Worm (Caenorhabditis elegans) whole organism, late embryonic: ENCODE data around the gene srlf-36.

Experiments
- fkh-6 ChIP-seq: sonication (generic microtip); optimal IDR thresholded peaks from 2 replicates; lab custom pipeline; 2016; ENCODE audit warnings: missing genetic modification characterization, missing compliant biosample characterization
- nfya-1 ChIP-seq: sonication (generic microtip); optimal IDR thresholded peaks from 2 replicates; lab custom pipeline; 2017; ENCODE audit warnings: missing genetic modification characterization, mild to moderate bottlenecking, missing compliant biosample characterization, antibody characterized with exemption, moderate library complexity

DNA sequence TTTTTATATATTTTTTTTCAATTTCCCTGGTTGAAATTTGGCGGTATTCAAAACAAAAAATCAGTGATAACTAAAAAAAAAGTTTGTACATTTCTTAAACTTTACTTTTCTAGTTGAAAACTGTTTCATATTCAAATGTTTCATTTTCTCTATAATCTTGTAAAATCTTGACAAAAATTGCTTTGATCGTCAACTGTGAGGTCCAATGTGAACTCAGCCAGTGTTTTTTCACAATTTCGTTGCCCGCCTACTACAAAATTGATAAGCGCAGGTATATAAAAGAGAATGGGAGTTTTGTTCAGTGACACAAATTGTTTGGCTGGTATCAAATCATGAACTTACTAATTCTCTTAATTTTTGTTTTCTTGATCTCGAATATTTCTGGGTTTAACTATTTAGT, 37.3 kb upstream of the srlf-36 start, which contains the start of gene ugt-42:
- TF ChIP-seq fkh-6 (no peak), nfya-1 (no peak)
